Worm (Caenorhabditis elegans): ENCODE results near the gene Y73B3A.4.
"Not testable (repeated sequence)": the region's sequence is repeated elsewhere in the genome, so short reads cannot be mapped to it uniquely, and the experiment has no call there.

Gene Y73B3A.4

DNA sequence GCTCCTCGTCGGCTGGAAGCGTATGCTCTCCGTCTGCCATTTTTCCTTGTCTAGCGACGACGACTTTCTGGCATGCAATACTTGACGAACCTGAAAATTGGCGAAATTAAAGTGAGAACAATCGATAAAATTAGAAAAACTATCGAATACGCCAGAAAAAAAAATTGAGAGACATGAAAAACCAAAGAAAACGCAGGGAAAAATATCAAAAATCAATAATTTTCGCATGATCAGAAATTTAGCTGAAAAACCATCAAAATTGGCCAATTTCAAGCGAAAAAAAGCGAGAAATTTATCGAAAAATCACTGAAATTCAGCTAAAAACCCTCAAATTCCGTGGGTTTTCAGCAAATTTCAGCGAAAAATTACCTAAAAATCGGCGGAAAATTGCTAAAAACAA is 57.7 kb downstream of the Y73B3A.4 start, which contains the start of gene Y73B3A.1:
Gene Y73B3A.1, minus strand, starts transcription at position 101 of the 400 bp plus-strand sequence.
- TF ChIP-seq nhr-47 (tag; optimal IDR thresholded peaks at IDR 0.05); unc-62 (GFP tag; optimal IDR thresholded peaks at IDR 0.05); nhr-71 (tag; optimal IDR thresholded peaks at IDR 0.05): not testable (repeated sequence)
